Fruit fly (Drosophila melanogaster): ENCODE measurements around the gene bou.

Gene bou

DNA sequence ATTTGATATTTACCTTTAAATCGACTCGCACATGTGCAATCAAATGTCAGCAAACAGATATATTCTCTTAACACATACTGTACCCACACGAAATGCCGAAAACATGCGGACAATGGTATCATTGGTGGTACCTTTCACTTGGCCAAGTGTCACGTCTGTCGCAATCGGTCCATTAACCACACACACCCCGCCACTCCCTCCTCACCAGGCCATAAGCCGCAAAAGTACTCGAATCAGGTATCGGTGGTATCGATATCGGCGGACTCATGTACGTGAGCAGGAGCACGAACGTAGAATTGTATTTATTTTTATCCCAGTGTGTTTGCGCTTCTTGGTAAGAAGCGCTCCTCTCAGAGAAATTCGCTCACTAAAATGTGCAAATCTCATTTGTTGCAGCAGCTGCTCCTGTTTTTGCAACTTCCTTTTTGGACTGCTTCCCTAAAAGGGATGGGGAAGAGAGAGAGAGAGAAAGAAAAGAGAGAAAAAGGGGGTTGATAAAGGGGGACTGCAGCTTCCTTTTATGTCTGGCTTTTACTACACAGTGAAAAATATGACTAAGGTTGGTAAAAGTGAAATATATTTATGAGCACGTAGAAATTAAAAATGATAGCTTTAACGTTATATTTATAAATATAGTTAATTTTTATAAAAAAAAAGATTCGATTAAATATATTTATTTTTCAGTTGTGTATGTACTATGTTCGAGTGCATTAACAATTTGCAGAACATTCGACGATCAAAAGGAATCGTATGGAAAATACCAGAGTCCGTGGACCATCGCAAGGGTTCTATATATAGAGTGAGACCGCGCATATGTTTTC lies 2.6 kb upstream of the bou start:
- TF ChIP-seq CG8159 (tag; optimal IDR thresholded peaks at IDR 0.05) (peak; percentile 78), CG9948 (tag; optimal IDR thresholded peaks at IDR 0.05) (peak; percentile 70), fd96Ca (GFP tag; IDR thresholded peaks at IDR 0.05) (no peak), CG14655 (GFP tag; optimal IDR thresholded peaks at IDR 0.05) (peak; percentile 66), CG8301 (tag; optimal IDR thresholded peaks at IDR 0.05) (peak; percentile 27), EcR (GFP tag; optimal IDR thresholded peaks at IDR 0.05) (peak; percentile 50), CG13204 (GFP tag; optimal IDR thresholded peaks at IDR 0.05) (peak; percentile 30), Pif1A (GFP tag; optimal IDR thresholded peaks at IDR 0.05) (peak; percentile 39), CG4496 (GFP tag; IDR thresholded peaks at IDR 0.05) (peak; percentile 58; the same call in 2 of the 3 replicates), Ets98B (GFP tag; IDR thresholded peaks at IDR 0.05) (no peak), CG12605 (GFP tag; IDR thresholded peaks at IDR 0.05) (peak; percentile 58), Pif1B (GFP tag; optimal IDR thresholded peaks at IDR 0.05) (peak; percentile 42), Snoo (tag; optimal IDR thresholded peaks at IDR 0.05) (peak; percentile 71), D1 (tag; optimal IDR thresholded peaks at IDR 0.05) (no peak), CG34367 (tag; optimal IDR thresholded peaks at IDR 0.05) (peak; percentile 43), gl (tag; optimal IDR thresholded peaks at IDR 0.05) (no peak), CG10348 (GFP tag; IDR thresholded peaks at IDR 0.05) (no peak), rn (GFP tag; IDR thresholded peaks at IDR 0.05) (no peak), CG15710 (tag; optimal IDR thresholded peaks at IDR 0.05) (peak; percentile 71), CG32121 (GFP tag; IDR thresholded peaks at IDR 0.05) (no peak), CG17806 (tag; optimal IDR thresholded peaks at IDR 0.05) (peak; percentile 70)

- TF ChIP-seq Pif1A (GFP tag; optimal IDR thresholded peaks at IDR 0.05) (peak; percentile 89), D1 (tag; optimal IDR thresholded peaks at IDR 0.05) (peak; percentile 54), CG32121 (GFP tag; IDR thresholded peaks at IDR 0.05) (peak; percentile 54), CG15710 (tag; optimal IDR thresholded peaks at IDR 0.05) (peak; percentile 88), CG10348 (GFP tag; IDR thresholded peaks at IDR 0.05) (no peak), CG9948 (tag; optimal IDR thresholded peaks at IDR 0.05) (peak; percentile 87), rn (GFP tag; IDR thresholded peaks at IDR 0.05) (peak; percentile 56), CG8301 (tag; optimal IDR thresholded peaks at IDR 0.05) (peak; percentile 85), Ets98B (GFP tag; IDR thresholded peaks at IDR 0.05) (peak; percentile 64), CG8159 (tag; optimal IDR thresholded peaks at IDR 0.05) (peak; percentile 86), CG4496 (GFP tag; IDR thresholded peaks at IDR 0.05) (peak; percentile 80; the same call in 2 of the 3 replicates), CG17806 (tag; optimal IDR thresholded peaks at IDR 0.05) (peak; percentile 84), gl (tag; optimal IDR thresholded peaks at IDR 0.05) (peak; percentile 53), CG13204 (GFP tag; optimal IDR thresholded peaks at IDR 0.05) (peak; percentile 49), Snoo (tag; optimal IDR thresholded peaks at IDR 0.05) (peak; percentile 90), fd96Ca (GFP tag; IDR thresholded peaks at IDR 0.05) (peak; percentile 60; the same call in 2 of the 3 replicates), CG34367 (tag; optimal IDR thresholded peaks at IDR 0.05) (peak; percentile 87), CG14655 (GFP tag; optimal IDR thresholded peaks at IDR 0.05) (peak; percentile 90), CG12605 (GFP tag; IDR thresholded peaks at IDR 0.05) (no peak; the same call in none of the 2 replicates), EcR (GFP tag; optimal IDR thresholded peaks at IDR 0.05) (peak; percentile 98), Pif1B (GFP tag; optimal IDR thresholded peaks at IDR 0.05) (peak; percentile 93)
These were observed 969 bp upstream of the bou start for dm6 chrX:6985182-6985851.

- no peak for TF ChIP-seq EcR (GFP tag; optimal IDR thresholded peaks at IDR 0.05)
- no peak for TF ChIP-seq CG8301 (tag; optimal IDR thresholded peaks at IDR 0.05)
- no peak for TF ChIP-seq Snoo (tag; optimal IDR thresholded peaks at IDR 0.05)
- no peak for TF ChIP-seq CG12605 (GFP tag; IDR thresholded peaks at IDR 0.05)
- TF ChIP-seq CG8159 (tag; optimal IDR thresholded peaks at IDR 0.05) = no peak
- no peak for TF ChIP-seq fd96Ca (GFP tag; IDR thresholded peaks at IDR 0.05)
- TF ChIP-seq Ets98B (GFP tag; IDR thresholded peaks at IDR 0.05) = no peak
- no peak for TF ChIP-seq Pif1B (GFP tag; optimal IDR thresholded peaks at IDR 0.05)
- TF ChIP-seq CG13204 (GFP tag; optimal IDR thresholded peaks at IDR 0.05) = no peak
- no peak for TF ChIP-seq CG4496 (GFP tag; IDR thresholded peaks at IDR 0.05)
- no peak for TF ChIP-seq CG32121 (GFP tag; IDR thresholded peaks at IDR 0.05)
- TF ChIP-seq CG15710 (tag; optimal IDR thresholded peaks at IDR 0.05) = no peak
- no peak for TF ChIP-seq CG9948 (tag; optimal IDR thresholded peaks at IDR 0.05)
- TF ChIP-seq CG14655 (GFP tag; optimal IDR thresholded peaks at IDR 0.05) = no peak
- no peak for TF ChIP-seq gl (tag; optimal IDR thresholded peaks at IDR 0.05)
- no peak for TF ChIP-seq CG10348 (GFP tag; IDR thresholded peaks at IDR 0.05)
These were observed 805 bp downstream of the bou start for dm6 chrX:6987091-6987490.

DNA sequence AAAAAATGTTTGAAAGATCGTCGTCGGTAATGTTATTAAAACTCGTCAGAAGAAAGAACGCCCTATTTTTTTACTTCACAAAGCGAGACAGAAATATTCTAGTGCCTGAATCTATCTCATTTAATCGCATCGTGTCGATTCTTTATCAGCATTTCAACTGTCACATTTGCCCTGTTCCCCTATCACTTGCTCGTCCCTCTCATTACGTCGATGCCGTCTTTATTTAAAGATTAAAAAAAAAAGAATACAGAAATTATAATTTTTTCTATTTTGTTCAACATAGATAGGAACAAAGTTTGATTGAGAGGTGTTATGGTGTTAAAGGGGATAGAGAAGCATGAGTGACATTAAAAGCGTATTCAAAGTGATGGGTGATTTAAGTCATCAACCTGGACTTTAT lies 1.8 kb downstream of the bou start:
- TF ChIP-seq CG12605 (GFP tag; IDR thresholded peaks at IDR 0.05) (peak; percentile 25; the same call in 1 of the 2 replicates), CG4496 (GFP tag; IDR thresholded peaks at IDR 0.05) (no peak), CG14655 (GFP tag; optimal IDR thresholded peaks at IDR 0.05) (peak; percentile 19)

DNA sequence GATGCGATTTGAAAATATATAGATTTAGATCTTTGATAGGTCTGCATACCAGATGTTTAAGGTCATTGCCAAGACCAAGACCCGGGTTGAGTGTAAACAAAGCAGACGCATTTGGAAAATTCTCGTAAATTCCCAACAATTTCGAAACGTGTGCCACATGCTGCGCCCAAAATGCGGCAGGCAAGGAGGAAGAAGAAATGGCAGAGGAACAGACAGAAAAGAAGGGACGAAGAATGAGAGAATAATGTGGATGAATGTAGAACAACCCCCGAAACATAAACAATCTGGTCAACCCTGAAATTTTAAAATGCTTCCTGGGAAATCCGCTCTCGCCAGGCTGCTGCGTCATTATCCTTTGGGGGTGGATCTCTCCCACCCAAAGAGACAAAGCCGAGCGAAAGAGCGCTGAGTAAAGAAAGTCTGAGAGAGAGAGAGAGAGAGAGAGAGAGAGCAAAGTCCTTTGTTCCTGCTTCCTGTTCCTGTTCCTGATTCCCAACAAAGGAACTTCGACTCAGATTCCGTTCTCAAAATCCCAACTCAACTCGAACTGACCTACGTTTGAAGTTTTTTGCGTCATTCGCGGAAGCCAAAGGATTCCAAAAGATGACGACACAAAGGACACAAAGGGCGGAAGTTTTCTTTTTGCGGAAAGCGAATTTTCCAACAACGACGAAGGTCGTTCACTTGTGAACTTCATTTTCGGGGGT lies 2.5 kb downstream of the bou start:
- TF ChIP-seq CG10348 (GFP tag; IDR thresholded peaks at IDR 0.05) (no peak), CG4496 (GFP tag; IDR thresholded peaks at IDR 0.05) (no peak), CG17806 (tag; optimal IDR thresholded peaks at IDR 0.05) (no peak), gl (tag; optimal IDR thresholded peaks at IDR 0.05) (no peak), CG13204 (GFP tag; optimal IDR thresholded peaks at IDR 0.05) (no peak), CG8159 (tag; optimal IDR thresholded peaks at IDR 0.05) (no peak), Pif1B (GFP tag; optimal IDR thresholded peaks at IDR 0.05) (no peak), CG15710 (tag; optimal IDR thresholded peaks at IDR 0.05) (no peak), fd96Ca (GFP tag; IDR thresholded peaks at IDR 0.05) (no peak), CG34367 (tag; optimal IDR thresholded peaks at IDR 0.05) (no peak), Pif1A (GFP tag; optimal IDR thresholded peaks at IDR 0.05) (no peak), CG8301 (tag; optimal IDR thresholded peaks at IDR 0.05) (no peak), EcR (GFP tag; optimal IDR thresholded peaks at IDR 0.05) (no peak), rn (GFP tag; IDR thresholded peaks at IDR 0.05) (no peak), Ets98B (GFP tag; IDR thresholded peaks at IDR 0.05) (no peak)

Measured in whole organism, pupa.